Fruit fly (Drosophila melanogaster): ENCODE data around the gene Ttc1.

Ttc1 gene

dm6 chr3R:16431707-16432106 lies 11.1 kb downstream of the Ttc1 start (continued):
- TF ChIP-seq CG8281 (tag; optimal IDR thresholded peaks at IDR 0.05), result no peak
- peak; percentile 70 for TF ChIP-seq slbo (GFP tag; IDR thresholded peaks at IDR 0.05)
- TF ChIP-seq CG12104 (GFP tag; optimal IDR thresholded peaks at IDR 0.05), result no peak
- no peak for TF ChIP-seq CG15011 (GFP tag; optimal IDR thresholded peaks at IDR 0.05)
- peak; percentile 42 for TF ChIP-seq Dek (tag; optimal IDR thresholded peaks at IDR 0.05)
- peak; percentile 1 for TF ChIP-seq CG3407 (GFP tag; optimal IDR thresholded peaks at IDR 0.05)
- no peak for TF ChIP-seq CG17385 (GFP tag; optimal IDR thresholded peaks at IDR 0.05)
- no peak for TF ChIP-seq CG16815 (GFP tag; optimal IDR thresholded peaks at IDR 0.05)
- no peak for TF ChIP-seq br (optimal IDR thresholded peaks at IDR 0.05)
- TF ChIP-seq CG8388 (GFP tag; optimal IDR thresholded peaks at IDR 0.05), result no peak
- peak; percentile 12; the same call in 1 of the 2 replicates for TF ChIP-seq Dref (GFP tag; IDR thresholded peaks at IDR 0.05)

dm6 chr3R:16430381-16430780 lies 12.4 kb downstream of the Ttc1 start, which contains the start of gene CG31279:
Gene CG31279, plus strand, starts transcription at chr3R:16430681.
- TF ChIP-seq NC2β (GFP tag; optimal IDR thresholded peaks at IDR 0.05) (no peak), Med (GFP tag) (no peak), kni (GFP tag; optimal IDR thresholded peaks at IDR 0.05) (no peak), sob (GFP tag; IDR thresholded peaks at IDR 0.05) (no peak), CG2120 (GFP tag; optimal IDR thresholded peaks at IDR 0.05) (no peak), CG4404 (GFP tag; IDR thresholded peaks at IDR 0.05) (no peak), ind (GFP tag; optimal IDR thresholded peaks at IDR 0.05) (no peak), CG31224 (GFP tag; IDR thresholded peaks at IDR 0.05) (no peak), corto (GFP tag; optimal IDR thresholded peaks at IDR 0.05) (no peak), CG13424 (tag; optimal IDR thresholded peaks at IDR 0.05) (no peak), CG4360 (GFP tag; IDR thresholded peaks at IDR 0.05) (no peak), Side (GFP tag; optimal IDR thresholded peaks at IDR 0.05) (no peak), HLH3B (GFP tag; IDR thresholded peaks at IDR 0.05) (no peak), run (tag; optimal IDR thresholded peaks at IDR 0.05) (no peak), CG12155 (GFP tag; optimal IDR thresholded peaks at IDR 0.05) (no peak), pzg (GFP tag; optimal IDR thresholded peaks at IDR 0.05) (no peak)

dm6 chr3R:16427520-16427919 lies 15.3 kb downstream of the Ttc1 start:
- TF ChIP-seq sens (GFP tag) (peak; percentile 7), z (GFP tag; IDR thresholded peaks at IDR 0.05) (peak; percentile 78), Vsx1 (GFP tag; optimal IDR thresholded peaks at IDR 0.05) (no peak), Nf-YC (tag; optimal IDR thresholded peaks at IDR 0.05) (peak; percentile 84), crol (GFP tag; IDR thresholded peaks at IDR 0.05) (peak; percentile 31; the same call in 1 of the 2 replicates), vfl (GFP tag; optimal IDR thresholded peaks at IDR 0.05) (no peak), Taf1 (GFP tag; IDR thresholded peaks at IDR 0.05) (no peak), ranshi (GFP tag; IDR thresholded peaks at IDR 0.05) (no peak), Ssrp (tag; optimal IDR thresholded peaks at IDR 0.05) (no peak), chif (GFP tag; optimal IDR thresholded peaks at IDR 0.05) (no peak), ewg (GFP tag; optimal IDR thresholded peaks at IDR 0.05) (peak; percentile 84), CG3281 (GFP tag; optimal IDR thresholded peaks at IDR 0.05) (no peak), Nf-YB (GFP tag; optimal IDR thresholded peaks at IDR 0.05) (peak; percentile 81), CG15601 (tag; optimal IDR thresholded peaks at IDR 0.05) (no peak), CG2712 (tag; optimal IDR thresholded peaks at IDR 0.05) (no peak), CG8765 (GFP tag; IDR thresholded peaks at IDR 0.05) (no peak)

Measured in whole organism, embryonic.